Worm (Caenorhabditis elegans) whole organism, L4 larva: ENCODE results near the gene pqn-76.
A peak's percentile ranks its signal among the peaks of the same experiment; 100 is the strongest.
"Not testable (repeated sequence)": the region's sequence is repeated elsewhere in the genome, so short reads cannot be mapped to it uniquely, and the experiment has no call there.

Experiments
- F10B5.3 ChIP-seq: sonication (generic microtip); optimal IDR thresholded peaks from 2 replicates; lab custom pipeline; 2016; ENCODE audit warnings: mild to moderate bottlenecking, missing genetic modification characterization, missing compliant biosample characterization
- T26A8.4 ChIP-seq: fragments of 200-800 bp; sonication (Bioruptor generic); IDR thresholded peaks from 2 replicates; pipeline ENCODE4 v1.3.6; 2022; ENCODE audit warnings: missing genetic modification characterization, missing compliant biosample characterization
- Y105C5A.15 ChIP-seq: fragments of 200-800 bp; sonication (Bioruptor generic); IDR thresholded peaks from 2 replicates; pipeline ENCODE4 v1.3.6; 2022; ENCODE audit warnings: missing genetic modification characterization, missing compliant biosample characterization
- ZK546.5 ChIP-seq, 2 experiments: sonication (generic microtip); optimal IDR thresholded peaks; 2 replicates each; lab custom pipeline; 2017; ENCODE audit warnings: missing biosample characterization in 2 of 2, missing genetic modification characterization in 2 of 2
- aha-1 ChIP-seq: fragments of 150-350 bp; peaks from one replicate; lab custom pipeline; 2014; ENCODE audit warnings: missing biosample characterization, missing genetic modification characterization
- ceh-28 ChIP-seq: fragments of 150-350 bp; optimal IDR thresholded peaks from 2 replicates; lab custom pipeline; 2014; ENCODE audit warnings: missing biosample characterization, missing genetic modification reagents, missing genetic modification characterization
- ceh-44 ChIP-seq: fragments of 200-800 bp; sonication (Bioruptor generic); IDR thresholded peaks from 2 replicates; pipeline ENCODE4 v1.3.6; 2022; ENCODE audit warnings: missing genetic modification reagents, missing genetic modification characterization, missing compliant biosample characterization
- daf-12 ChIP-seq: fragments of 150-350 bp; optimal IDR thresholded peaks from 2 replicates; lab custom pipeline; 2014; ENCODE audit warnings: missing biosample characterization, missing genetic modification reagents, missing genetic modification characterization
- daf-16 ChIP-seq, 3 experiments: sonication (generic microtip); optimal IDR thresholded peaks; 2 replicates each; lab custom pipeline; 2016 to 2017; ENCODE audit warnings: missing genetic modification characterization in 3 of 3, missing genetic modification reagents in 3 of 3, mild to moderate bottlenecking in 2 of 3, missing compliant biosample characterization in 2 of 3, missing biosample characterization in 1 of 3, moderate library complexity in 1 of 3
- dve-1 ChIP-seq: sonication (generic microtip); optimal IDR thresholded peaks from 2 replicates; lab custom pipeline; 2017; ENCODE audit warnings: antibody characterized with exemption, mild to moderate bottlenecking, missing genetic modification characterization, missing compliant biosample characterization; ENCODE audit not compliant: insufficient read depth
- egl-27 ChIP-seq: sonication (generic microtip); optimal IDR thresholded peaks from 3 replicates; lab custom pipeline; 2017; ENCODE audit warnings: missing biosample characterization, missing genetic modification reagents, missing genetic modification characterization
- fos-1 ChIP-seq: fragments of 150-350 bp; optimal IDR thresholded peaks from 2 replicates; lab custom pipeline; 2014; ENCODE audit warnings: missing biosample characterization, missing genetic modification characterization
- hmg-1.1 ChIP-seq: fragments of 200-800 bp; sonication (Bioruptor generic); IDR thresholded peaks from 2 replicates; pipeline ENCODE4 v1.3.6; 2022; ENCODE audit warnings: missing genetic modification reagents, missing genetic modification characterization, missing compliant biosample characterization
- jun-1 ChIP-seq: fragments of 150-350 bp; optimal IDR thresholded peaks from 2 replicates; lab custom pipeline; 2014; ENCODE audit warnings: missing biosample characterization, missing genetic modification reagents, missing genetic modification characterization
- lin-1 ChIP-seq: fragments of 200-800 bp; sonication (Bioruptor generic); IDR thresholded peaks from 2 replicates; pipeline ENCODE4 v1.3.6; 2022; ENCODE audit warnings: missing genetic modification reagents, missing genetic modification characterization, missing compliant biosample characterization
- lin-13 ChIP-seq: fragments of 150-350 bp; optimal IDR thresholded peaks from 2 replicates; lab custom pipeline; 2014; ENCODE audit warnings: missing biosample characterization, missing genetic modification reagents, missing genetic modification characterization
- lin-15B ChIP-seq: fragments of 150-350 bp; sonication (generic microtip); optimal IDR thresholded peaks from 3 replicates; lab custom pipeline; 2014; ENCODE audit warnings: missing biosample characterization, missing genetic modification characterization
- lin-29 ChIP-seq: fragments of 200-800 bp; sonication (Bioruptor generic); IDR thresholded peaks from 2 replicates; pipeline ENCODE4 v1.3.6; 2022; ENCODE audit warnings: missing genetic modification reagents, missing genetic modification characterization, missing compliant biosample characterization
- lin-39 ChIP-seq: fragments of 150-350 bp; optimal IDR thresholded peaks from 2 replicates; lab custom pipeline; 2014; ENCODE audit warnings: missing biosample characterization, missing genetic modification reagents, missing genetic modification characterization
- madf-5 ChIP-seq, 2 experiments: fragments of 200-800 bp; sonication (Bioruptor generic); IDR thresholded peaks; 2 replicates each; pipeline ENCODE4 v1.3.6; 2022; ENCODE audit warnings: missing compliant biosample characterization in 2 of 2, missing genetic modification characterization in 2 of 2
- mxl-3 ChIP-seq: fragments of 200-800 bp; sonication (Bioruptor generic); optimal IDR thresholded peaks from 2 replicates; lab custom pipeline; 2018; ENCODE audit warnings: mild to moderate bottlenecking, missing genetic modification characterization, missing compliant biosample characterization
- nhr-111 ChIP-seq: fragments of 200-800 bp; sonication (Bioruptor generic); optimal IDR thresholded peaks from 2 replicates; lab custom pipeline; 2018; ENCODE audit warnings: mild to moderate bottlenecking, missing genetic modification characterization, missing compliant biosample characterization
- nhr-28 ChIP-seq: fragments of 150-350 bp; optimal IDR thresholded peaks from 2 replicates; lab custom pipeline; 2014; ENCODE audit warnings: missing biosample characterization, missing genetic modification characterization
- nhr-48 ChIP-seq: sonication (generic microtip); optimal IDR thresholded peaks from 2 replicates; lab custom pipeline; 2016; ENCODE audit warnings: mild to moderate bottlenecking, missing genetic modification characterization, missing compliant biosample characterization
- nhr-76 ChIP-seq: fragments of 150-350 bp; optimal IDR thresholded peaks from 2 replicates; lab custom pipeline; 2014; ENCODE audit warnings: missing biosample characterization, missing genetic modification characterization
- pha-4 ChIP-seq, 2 experiments: fragments of 150-350 bp in 1 of 2; fragments of 200-800 bp in 1 of 2; sonication (Bioruptor generic) in 1 of 2; IDR thresholded peaks in 1 of 2; optimal IDR thresholded peaks in 1 of 2; 2 replicates each; pipeline versions ENCODE4 v1.3.6 to Lab custom; 2014 to 2022; ENCODE audit warnings: missing genetic modification characterization in 2 of 2, missing genetic modification reagents in 2 of 2, missing biosample characterization in 1 of 2, missing compliant biosample characterization in 1 of 2
- pqm-1 ChIP-seq: sonication (generic microtip); optimal IDR thresholded peaks from 2 replicates; lab custom pipeline; 2017; ENCODE audit warnings: missing biosample characterization, missing genetic modification characterization
- saeg-2 ChIP-seq: fragments of 200-800 bp; sonication (Bioruptor generic); IDR thresholded peaks from 2 replicates; pipeline ENCODE4 v1.3.6; 2022; ENCODE audit warnings: missing genetic modification reagents, missing genetic modification characterization, missing compliant biosample characterization
- sdz-12 ChIP-seq: fragments of 200-800 bp; sonication (Bioruptor generic); optimal IDR thresholded peaks from 2 replicates; lab custom pipeline; 2018; ENCODE audit warnings: mild to moderate bottlenecking, missing genetic modification characterization, missing compliant biosample characterization
- set-16 ChIP-seq: fragments of 200-800 bp; sonication (Bioruptor generic); IDR thresholded peaks from 2 replicates; pipeline ENCODE4 v1.3.6; 2022; ENCODE audit warnings: missing genetic modification reagents, missing genetic modification characterization, missing compliant biosample characterization
- tag-97 ChIP-seq: fragments of 200-800 bp; sonication (Bioruptor generic); IDR thresholded peaks from 2 replicates; pipeline ENCODE4 v1.3.6; 2022; ENCODE audit warnings: missing genetic modification characterization, missing compliant biosample characterization
- unc-62 ChIP-seq, 3 experiments: fragments of 150-350 bp in 1 of 3; sonication (generic microtip); optimal IDR thresholded peaks in 2 of 3; peaks in 1 of 3; 1 replicate in 1 of 3; 2 replicates in 2 of 3; lab custom pipeline; 2014 to 2017; ENCODE audit warnings: missing biosample characterization in 3 of 3, missing genetic modification characterization in 3 of 3, missing genetic modification reagents in 3 of 3, missing genotype in 1 of 3

Gene pqn-76

ce11 chrIV:15583620-15584019 is 4.7 kb downstream of the pqn-76 start, which contains the start of gene Y105C5A.508:
Gene Y105C5A.508 (plus strand): TSS chrIV:15583920.
- TF ChIP-seq dve-1 (no peak), ceh-28 (tag; lab: Kevin White, UChicago) (no peak), fos-1 (tag; lab: Kevin White, UChicago) (no peak), hmg-1.1 (GFP tag; lab: Robert Waterston, UW) (no peak), pha-4 (GFP tag; IDR thresholded peaks at IDR 0.05; lab: Robert Waterston, UW) (no peak), pha-4 (tag; optimal IDR thresholded peaks at IDR 0.05; lab: Kevin White, UChicago) (no peak), sdz-12 (no peak), lin-29 (GFP tag; lab: Robert Waterston, UW) (no peak), lin-1 (GFP tag; lab: Robert Waterston, UW) (no peak), jun-1 (no peak), lin-39 (tag; lab: Kevin White, UChicago) (no peak), daf-12 (tag; lab: Kevin White, UChicago) (no peak), saeg-2 (GFP tag; lab: Robert Waterston, UW) (no peak), F10B5.3 (tag; lab: Kevin White, UChicago) (no peak), lin-15B (no peak), mxl-3 (no peak), tag-97 (no peak), madf-5 (GFP tag; IDR thresholded peaks at IDR 0.05; lab: Robert Waterston, UW) (no peak), egl-27 (tag; lab: Kevin White, UChicago) (no peak), nhr-76 (no peak), pqm-1 (tag; lab: Kevin White, UChicago) (no peak)

- TF ChIP-seq T26A8.4 (GFP tag; lab: Robert Waterston, UW) (no peak), aha-1 (tag; lab: Kevin White, UChicago) (peak; percentile 93)
These were observed 10.0 kb downstream of the pqn-76 start for ce11 chrIV:15588879-15589278.

DNA sequence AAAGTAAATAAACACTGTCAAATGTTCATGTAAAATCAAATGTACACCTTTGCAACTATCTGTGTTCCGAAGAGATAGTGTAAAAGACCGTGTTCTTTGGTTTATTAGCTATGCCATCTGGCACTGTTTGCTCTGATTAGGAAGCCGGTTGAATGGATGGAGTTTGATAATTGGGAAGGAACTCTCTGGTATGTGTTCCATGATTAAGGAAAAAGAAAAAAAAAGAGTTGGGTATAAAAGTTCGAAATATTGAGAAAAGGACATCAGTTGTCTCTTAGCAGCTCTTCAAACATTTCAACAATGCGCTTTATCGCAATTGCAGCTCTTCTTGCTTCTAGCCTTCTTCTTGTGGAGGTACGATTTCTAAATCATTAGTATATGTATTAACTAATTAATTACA is 11.5 kb downstream of the pqn-76 start, which contains the start of gene abu-5:
Gene abu-5, plus strand, starts transcription at position 301 of the 400 bp plus-strand sequence.
- TF ChIP-seq daf-16 (GFP tag; optimal IDR thresholded peaks at IDR 0.05; lab: Kevin White, UChicago): not testable (repeated sequence)
- TF ChIP-seq daf-16 (tag; optimal IDR thresholded peaks at IDR 0.05; lab: Kevin White, UChicago): peak; percentile 17
- TF ChIP-seq, all 104 proteins: peak for 1; not testable (repeated sequence) for 103

ce11 chrIV:15591975-15592374 is 13.1 kb downstream of the pqn-76 start:
- TF ChIP-seq unc-62 (GFP tag; optimal IDR thresholded peaks at IDR 0.05 in 1 of 2; lab: Kevin White, UChicago) (peak in 1 of 2 experiments; percentile 83), unc-62 (tag; optimal IDR thresholded peaks at IDR 0.05; lab: Kevin White, UChicago) (no peak), aha-1 (tag; lab: Kevin White, UChicago) (peak; percentile 62), ceh-44 (GFP tag; lab: Robert Waterston, UW) (no peak), nhr-111 (GFP tag; lab: Kevin White, UChicago) (no peak), lin-13 (no peak)

- TF ChIP-seq lin-39 (tag; lab: Kevin White, UChicago): no peak
- TF ChIP-seq pqm-1 (tag; lab: Kevin White, UChicago): peak; percentile 51
- TF ChIP-seq lin-1 (GFP tag; lab: Robert Waterston, UW): no peak
- TF ChIP-seq F10B5.3 (tag; lab: Kevin White, UChicago): no peak
- TF ChIP-seq nhr-28 (tag; lab: Kevin White, UChicago): peak; percentile 55
- TF ChIP-seq ZK546.5 (tag; optimal IDR thresholded peaks at IDR 0.05; lab: Kevin White, UChicago): no peak
- TF ChIP-seq nhr-48 (tag; lab: Kevin White, UChicago): no peak
- TF ChIP-seq daf-16 (GFP tag; optimal IDR thresholded peaks at IDR 0.05; lab: Kevin White, UChicago): no peak
- TF ChIP-seq daf-16 (tag; optimal IDR thresholded peaks at IDR 0.05; lab: Kevin White, UChicago): peak; percentile 50
- TF ChIP-seq set-16: no peak
- no peak for TF ChIP-seq Y105C5A.15
- TF ChIP-seq, all 104 proteins: peak for 3
These were observed 14.2 kb downstream of the pqn-76 start for ce11 chrIV:15593078-15593477.
